Worm (Caenorhabditis elegans): Measurements from ENCODE around the gene F45B8.5.

Gene F45B8.5

ce11 chrX:14991280-14991679 is 25.4 kb downstream of the F45B8.5 start, which contains the start of gene iglr-1:
Gene iglr-1 (minus strand): TSS chrX:14991380.
- TF ChIP-seq fkh-10 (GFP tag; optimal IDR thresholded peaks at IDR 0.05) (no peak), lir-3 (tag; optimal IDR thresholded peaks at IDR 0.05) (no peak), hlh-30 (tag; optimal IDR thresholded peaks at IDR 0.05; ENCODE audit: insufficient read depth) (no peak), ztf-11 (tag; optimal IDR thresholded peaks at IDR 0.05) (no peak), gei-8 (GFP tag; optimal IDR thresholded peaks at IDR 0.05) (no peak), ceh-82 (tag; optimal IDR thresholded peaks at IDR 0.05) (no peak), nhr-6 (tag; optimal IDR thresholded peaks at IDR 0.05) (no peak)

ce11 chrX:14993744-14994143 is 27.9 kb downstream of the F45B8.5 start:
- TF ChIP-seq ztf-7 (tag; optimal IDR thresholded peaks at IDR 0.05) (no peak), fkh-10 (GFP tag; optimal IDR thresholded peaks at IDR 0.05) (peak; percentile 6)

ce11 chrX:14999101-14999500 is 33.2 kb downstream of the F45B8.5 start, which contains the start of gene cutl-3:
Gene cutl-3 (minus strand): TSS chrX:14999201.
- TF ChIP-seq dve-1 (tag; optimal IDR thresholded peaks at IDR 0.05; ENCODE audit: insufficient read depth) (no peak), nhr-10 (tag; optimal IDR thresholded peaks at IDR 0.05) (no peak), hlh-11 (tag; optimal IDR thresholded peaks at IDR 0.05) (no peak), unc-39 (tag; optimal IDR thresholded peaks at IDR 0.05) (no peak), set-16 (GFP tag; IDR thresholded peaks at IDR 0.05) (no peak), lin-39 (tag; optimal IDR thresholded peaks at IDR 0.05) (no peak), skn-1 (tag; optimal IDR thresholded peaks at IDR 0.05) (no peak), F44E2.7 (GFP tag; IDR thresholded peaks at IDR 0.05) (no peak), mdl-1 (tag; optimal IDR thresholded peaks at IDR 0.05) (no peak), arid-1 (GFP tag; conservative IDR thresholded peaks at IDR 0.05) (no peak), ceh-28 (tag; optimal IDR thresholded peaks at IDR 0.05) (no peak)

- TF ChIP-seq pqm-1 (tag; optimal IDR thresholded peaks at IDR 0.05) (peak; percentile 58), ceh-28 (tag; optimal IDR thresholded peaks at IDR 0.05) (no peak), dmd-6 (GFP tag; IDR thresholded peaks at IDR 0.05) (peak; percentile 17; the same call in 1 of the 2 replicates)
Measured at ce11 chrX:15003891-15004550, 38.2 kb downstream of the F45B8.5 start, which contains the start of gene slc-25A18.1. Gene slc-25A18.1 (minus strand): TSS chrX:15003941.

- TF ChIP-seq dmd-8 (GFP tag; IDR thresholded peaks at IDR 0.05) (no peak), unc-39 (tag; optimal IDR thresholded peaks at IDR 0.05) (no peak), zag-1 (tag; optimal IDR thresholded peaks at IDR 0.05) (no peak), spr-1 (tag; optimal IDR thresholded peaks at IDR 0.05) (no peak), mep-1 (tag; optimal IDR thresholded peaks at IDR 0.05) (peak; percentile 22), aly-2 (tag; optimal IDR thresholded peaks at IDR 0.05) (no peak), hlh-30 (tag; optimal IDR thresholded peaks at IDR 0.05; ENCODE audit: insufficient read depth) (peak; percentile 19), snpc-1.2 (GFP tag; IDR thresholded peaks at IDR 0.05) (no peak), nhr-6 (tag; optimal IDR thresholded peaks at IDR 0.05) (peak; percentile 12), lim-7 (GFP tag; IDR thresholded peaks at IDR 0.05) (no peak), attf-4 (tag; optimal IDR thresholded peaks at IDR 0.05) (no peak), zfp-2 (tag; optimal IDR thresholded peaks at IDR 0.05) (no peak), T26A8.4 (GFP tag; IDR thresholded peaks at IDR 0.05) (no peak), arid-1 (GFP tag; conservative IDR thresholded peaks at IDR 0.05) (no peak), mes-2 (tag; optimal IDR thresholded peaks at IDR 0.05; ENCODE audit: poor library complexity, severe bottlenecking) (peak; percentile 57), duxl-1 (tag; optimal IDR thresholded peaks at IDR 0.05; ENCODE audit: poor library complexity) (no peak), gei-8 (GFP tag; optimal IDR thresholded peaks at IDR 0.05) (no peak), Y5F2A.4 (GFP tag; optimal IDR thresholded peaks at IDR 0.05) (no peak), lsy-2 (tag; optimal IDR thresholded peaks at IDR 0.05) (peak in 1 of 2 experiments; percentile 22), ceh-32 (tag; optimal IDR thresholded peaks at IDR 0.05; ENCODE audit: poor library complexity) (no peak), egl-43 (GFP tag; IDR thresholded peaks at IDR 0.05) (no peak), pha-4 (GFP tag; IDR thresholded peaks at IDR 0.05) (no peak), pha-4 (tag; optimal IDR thresholded peaks at IDR 0.05) (no peak), nhr-237 (tag; optimal IDR thresholded peaks at IDR 0.05) (no peak), hlh-11 (tag; optimal IDR thresholded peaks at IDR 0.05) (peak; percentile 23), unc-62 (GFP tag; optimal IDR thresholded peaks at IDR 0.05 in 1 of 2) (no peak), unc-62 (tag; optimal IDR thresholded peaks at IDR 0.05) (no peak), hmg-1.1 (GFP tag; IDR thresholded peaks at IDR 0.05) (peak; percentile 40; the same call in 1 of the 2 replicates)
Measured at ce11 chrX:15006847-15007358, 41.0 kb downstream of the F45B8.5 start, which contains the start of gene ergi-2. Gene ergi-2 (minus strand): TSS chrX:15007308.

Measured in whole organism, L4 larva.